Worm (Caenorhabditis elegans) whole organism, L1 larva: ENCODE measurements around the gene srh-20.

Experiments
- dpl-1 ChIP-seq, 3 experiments: fragments of 150-350 bp in 2 of 3; sonication (generic microtip) in 1 of 3; optimal IDR thresholded peaks; 2 replicates each; lab custom pipeline; 2014 to 2017; ENCODE audit warnings: missing biosample characterization in 3 of 3, missing genetic modification characterization in 3 of 3, missing genetic modification reagents in 3 of 3
- elt-2 ChIP-seq: sonication (generic microtip); optimal IDR thresholded peaks from 2 replicates; lab custom pipeline; 2016; ENCODE audit warnings: missing genetic modification characterization, mild to moderate bottlenecking, inconsistent platforms, missing compliant biosample characterization, missing genetic modification reagents
- fkh-4 ChIP-seq: sonication (generic microtip); optimal IDR thresholded peaks from 2 replicates; lab custom pipeline; 2016; ENCODE audit warnings: missing compliant biosample characterization, missing genetic modification characterization, borderline replicate concordance
- fos-1 ChIP-seq: fragments of 150-350 bp; optimal IDR thresholded peaks from 2 replicates; lab custom pipeline; 2014; ENCODE audit warnings: missing biosample characterization, missing genetic modification characterization
- pag-3 ChIP-seq: sonication (generic microtip); optimal IDR thresholded peaks from 2 replicates; lab custom pipeline; 2017; ENCODE audit warnings: missing genetic modification characterization, mild to moderate bottlenecking, missing compliant biosample characterization, antibody characterized with exemption, borderline replicate concordance; ENCODE audit not compliant: insufficient read depth
- pqm-1 ChIP-seq: sonication (generic microtip); optimal IDR thresholded peaks from 3 replicates; lab custom pipeline; 2017; ENCODE audit warnings: missing biosample characterization, missing genetic modification characterization
- snpc-4 ChIP-seq: fragments of 150-350 bp; optimal IDR thresholded peaks from 2 replicates; lab custom pipeline; 2014; ENCODE audit warnings: missing biosample characterization, missing genetic modification characterization
- unc-86 ChIP-seq: sonication (generic microtip); optimal IDR thresholded peaks from 2 replicates; lab custom pipeline; 2016; ENCODE audit warnings: missing genetic modification characterization, missing compliant biosample characterization

- TF ChIP-seq pag-3 (tag; lab: Kevin White, UChicago) (no peak), pqm-1 (tag; lab: Kevin White, UChicago) (no peak), dpl-1 (GFP tag; optimal IDR thresholded peaks at IDR 0.05; lab: Kevin White, UChicago) (no peak), fos-1 (tag; lab: Kevin White, UChicago) (no peak), fkh-4 (tag; lab: Kevin White, UChicago) (no peak), snpc-4 (tag; lab: Kevin White, UChicago) (no peak), unc-86 (tag; lab: Kevin White, UChicago) (no peak), elt-2 (tag; lab: Kevin White, UChicago) (no peak)
Observed at ce11 chrV:4929842-4930241, 5.1 kb downstream of the srh-20 start, which contains the start of gene str-205.
